Worm (Caenorhabditis elegans): Measurements from ENCODE around the gene brf-1.

DNA sequence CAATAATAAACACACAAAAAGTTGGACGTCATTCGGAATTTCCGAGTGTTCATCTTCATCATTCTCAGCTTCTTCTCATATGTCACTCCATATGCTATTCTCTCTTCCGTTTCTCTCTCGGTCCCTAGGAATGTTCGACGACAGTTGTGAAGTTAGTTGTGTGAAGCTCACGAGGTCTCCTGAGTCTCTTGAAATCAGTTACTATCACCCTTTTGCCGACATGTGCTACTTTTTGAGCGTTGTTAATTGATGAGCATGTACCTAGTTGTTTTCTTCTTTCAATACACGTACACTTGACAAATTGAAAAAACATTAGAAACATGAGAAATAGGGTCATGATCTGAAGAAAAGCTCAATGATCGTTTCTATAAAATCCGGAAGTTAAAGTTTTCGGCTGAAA, 17.7 kb downstream of the brf-1 start:
- no peak for TF ChIP-seq fos-1 (tag; optimal IDR thresholded peaks at IDR 0.05)
- no peak for TF ChIP-seq ceh-9 (tag; optimal IDR thresholded peaks at IDR 0.05)
- no peak for TF ChIP-seq nhr-28 (tag; optimal IDR thresholded peaks at IDR 0.05)
- TF ChIP-seq nhr-11 (tag; optimal IDR thresholded peaks at IDR 0.05) = peak; percentile 67
- TF ChIP-seq ceh-82 (tag; optimal IDR thresholded peaks at IDR 0.05) = no peak
- no peak for TF ChIP-seq fkh-10 (GFP tag; optimal IDR thresholded peaks at IDR 0.05)
